Fruit fly (Drosophila melanogaster) whole organism, embryonic: ENCODE measurements around the gene GlnRS.

ENCODE experiments used
- Aef1 ChIP-seq: fragments of 200-800 bp; sonication (Bioruptor generic); IDR thresholded peaks from 3 replicates; pipeline ENCODE4 v1.3.6; 2022; ENCODE audit warnings: missing biosample characterization, missing genetic modification characterization
- Atf3 ChIP-seq: fragments of 200-800 bp; sonication (Bioruptor generic); optimal IDR thresholded peaks from 3 replicates; lab custom pipeline; 2016; ENCODE audit warnings: missing biosample characterization, missing genetic modification characterization
- CG11093 ChIP-seq: fragments of 200-800 bp; sonication (Bioruptor generic); IDR thresholded peaks from 3 replicates; pipeline ENCODE4 v1.3.6; 2022; ENCODE audit warnings: missing biosample characterization, missing genetic modification characterization
- CG11560 ChIP-seq: fragments of 200-800 bp; sonication (Bioruptor generic); IDR thresholded peaks from 3 replicates; pipeline ENCODE4 v1.3.6; 2022; ENCODE audit warnings: missing biosample characterization, missing genetic modification characterization
- CG12942 ChIP-seq: fragments of 200-800 bp; sonication (Bioruptor generic); optimal IDR thresholded peaks from 3 replicates; lab custom pipeline; 2016; ENCODE audit warnings: missing biosample characterization, missing genetic modification characterization
- CG13424 ChIP-seq: fragments of 200-800 bp; sonication (Bioruptor generic); optimal IDR thresholded peaks from 2 replicates; lab custom pipeline; 2019; ENCODE audit warnings: missing biosample characterization, mild to moderate bottlenecking, missing genetic modification characterization, moderate library complexity
- CG13624 ChIP-seq: fragments of 200-800 bp; sonication (Bioruptor generic); optimal IDR thresholded peaks from 2 replicates; lab custom pipeline; 2016; ENCODE audit warnings: missing biosample characterization, missing genetic modification characterization
- CG17359 ChIP-seq: fragments of 200-800 bp; sonication (Bioruptor generic); optimal IDR thresholded peaks from 3 replicates; lab custom pipeline; 2018; ENCODE audit warnings: missing biosample characterization, mild to moderate bottlenecking, missing genetic modification characterization, moderate library complexity
- CG17385 ChIP-seq: fragments of 200-800 bp; sonication (Bioruptor generic); optimal IDR thresholded peaks from 3 replicates; lab custom pipeline; 2018; ENCODE audit warnings: missing biosample characterization, mild to moderate bottlenecking, missing genetic modification characterization
- CG17829 ChIP-seq: fragments of 200-800 bp; optimal IDR thresholded peaks from 2 replicates; lab custom pipeline; 2019; ENCODE audit warnings: missing biosample characterization, mild to moderate bottlenecking, missing genetic modification characterization, moderate library complexity
- CG18262 ChIP-seq: fragments of 200-800 bp; optimal IDR thresholded peaks from 3 replicates; lab custom pipeline; 2019; ENCODE audit warnings: missing biosample characterization, mild to moderate bottlenecking, missing genetic modification characterization, moderate library complexity
- CG31388 ChIP-seq: fragments of 200-800 bp; sonication (Bioruptor generic); optimal IDR thresholded peaks from 2 replicates; lab custom pipeline; 2016; ENCODE audit warnings: missing biosample characterization, missing genetic modification characterization
- CG34376 ChIP-seq: fragments of 200-800 bp; sonication (Bioruptor generic); optimal IDR thresholded peaks from 2 replicates; lab custom pipeline; 2018; ENCODE audit warnings: missing biosample characterization, mild to moderate bottlenecking, missing genetic modification characterization
- CG34422 ChIP-seq: fragments of 200-800 bp; sonication (Bioruptor generic); IDR thresholded peaks from 3 replicates; pipeline ENCODE4 v1.3.6; 2022; ENCODE audit warnings: missing biosample characterization, missing genetic modification characterization
- CG4707 ChIP-seq: fragments of 200-800 bp; sonication (Bioruptor generic); optimal IDR thresholded peaks from 2 replicates; lab custom pipeline; 2018; ENCODE audit warnings: missing biosample characterization, mild to moderate bottlenecking, missing genetic modification characterization, moderate library complexity
- CG5245 ChIP-seq: fragments of 200-800 bp; sonication (Bioruptor generic); optimal IDR thresholded peaks from 3 replicates; lab custom pipeline; 2016; ENCODE audit warnings: missing biosample characterization, missing genetic modification characterization
- CG6854 ChIP-seq: fragments of 200-800 bp; sonication (Bioruptor generic); optimal IDR thresholded peaks from 3 replicates; lab custom pipeline; 2017; ENCODE audit warnings: missing biosample characterization, mild to moderate bottlenecking, missing genetic modification characterization
- CG7271 ChIP-seq: fragments of 200-800 bp; sonication (Bioruptor generic); optimal IDR thresholded peaks from 2 replicates; lab custom pipeline; 2018; ENCODE audit warnings: missing biosample characterization, mild to moderate bottlenecking, missing genetic modification characterization, moderate library complexity
- CG7357 ChIP-seq: fragments of 200-800 bp; sonication (Bioruptor generic); IDR thresholded peaks from 3 replicates; pipeline ENCODE4 v1.3.6; 2022; ENCODE audit warnings: missing biosample characterization, missing genetic modification characterization
- CG8290 ChIP-seq, 3 experiments: fragments of 200-800 bp; sonication (Bioruptor generic); optimal IDR thresholded peaks; 2 replicates each; lab custom pipeline; 2016 to 2019; ENCODE audit warnings: missing biosample characterization in 3 of 3, missing genetic modification characterization in 3 of 3, mild to moderate bottlenecking in 2 of 3, moderate library complexity in 1 of 3
- CkIIα-i1 ChIP-seq: fragments of 200-800 bp; sonication (Bioruptor generic); IDR thresholded peaks from 2 replicates; pipeline ENCODE4 v1.3.6; 2022; ENCODE audit warnings: missing biosample characterization, missing genetic modification characterization
- Dip3 ChIP-seq: fragments of 200-800 bp; sonication (Bioruptor generic); optimal IDR thresholded peaks from 3 replicates; lab custom pipeline; 2016; ENCODE audit warnings: missing biosample characterization, missing genetic modification characterization
- Dref ChIP-seq: fragments of 200-800 bp; sonication (Bioruptor generic); IDR thresholded peaks from 2 replicates; pipeline ENCODE4 v1.3.6; 2022; ENCODE audit warnings: missing biosample characterization, missing genetic modification characterization
- HmgD ChIP-seq: fragments of 200-800 bp; sonication (Bioruptor generic); optimal IDR thresholded peaks from 3 replicates; lab custom pipeline; 2016; ENCODE audit warnings: missing biosample characterization, missing genetic modification characterization
- Hsf ChIP-seq: fragments of 200-800 bp; sonication (Bioruptor generic); optimal IDR thresholded peaks from 3 replicates; lab custom pipeline; 2016; ENCODE audit warnings: missing biosample characterization, missing genetic modification characterization
- Jarid2 ChIP-seq: fragments of 200-800 bp; sonication (Bioruptor generic); optimal IDR thresholded peaks from 3 replicates; lab custom pipeline; 2017; ENCODE audit warnings: mild to moderate bottlenecking, missing biosample characterization, missing genetic modification reagents, missing genetic modification characterization
- Lhr ChIP-seq: fragments of 200-800 bp; sonication (Bioruptor generic); optimal IDR thresholded peaks from 3 replicates; lab custom pipeline; 2017; ENCODE audit warnings: mild to moderate bottlenecking, missing biosample characterization, missing genetic modification reagents, missing genetic modification characterization
- Nf-YC ChIP-seq: fragments of 200-800 bp; optimal IDR thresholded peaks from 3 replicates; lab custom pipeline; 2019; ENCODE audit warnings: missing biosample characterization, mild to moderate bottlenecking, missing genetic modification characterization, moderate library complexity
- Sry-δ ChIP-seq: fragments of 200-800 bp; sonication (Bioruptor generic); optimal IDR thresholded peaks from 2 replicates; lab custom pipeline; 2016; ENCODE audit warnings: missing biosample characterization, missing genetic modification characterization
- TFAM ChIP-seq: fragments of 200-800 bp; sonication (Bioruptor generic); optimal IDR thresholded peaks from 2 replicates; lab custom pipeline; 2017; ENCODE audit warnings: missing biosample characterization, missing genetic modification characterization, inconsistent platforms
- Taf1 ChIP-seq: fragments of 200-800 bp; sonication (Bioruptor generic); IDR thresholded peaks from 2 replicates; pipeline ENCODE4 v1.3.6; 2022; ENCODE audit warnings: missing biosample characterization, missing genetic modification characterization
- ara ChIP-seq: fragments of 200-800 bp; sonication (Bioruptor generic); IDR thresholded peaks from 2 replicates; pipeline ENCODE4 v1.3.6; 2022; ENCODE audit warnings: missing biosample characterization, missing genetic modification characterization
- bigmax ChIP-seq: fragments of 200-800 bp; sonication (Bioruptor generic); optimal IDR thresholded peaks from 2 replicates; lab custom pipeline; 2018; ENCODE audit warnings: missing biosample characterization, mild to moderate bottlenecking, missing genetic modification characterization
- bowl ChIP-seq: fragments of 200-800 bp; sonication (Bioruptor generic); IDR thresholded peaks from 2 replicates; pipeline ENCODE4 v1.3.6; 2022; ENCODE audit warnings: missing biosample characterization, missing genetic modification characterization
- br ChIP-seq: fragments of >200 bp; optimal IDR thresholded peaks from 2 replicates; lab custom pipeline; 2017
- cato ChIP-seq: fragments of 200-800 bp; sonication (Bioruptor generic); optimal IDR thresholded peaks from 2 replicates; lab custom pipeline; 2016; ENCODE audit warnings: missing biosample characterization, missing genetic modification characterization, borderline replicate concordance
- corto ChIP-seq: fragments of 200-800 bp; sonication (Bioruptor generic); optimal IDR thresholded peaks from 2 replicates; lab custom pipeline; 2016; ENCODE audit warnings: missing biosample characterization, mild to moderate bottlenecking, missing genetic modification characterization, moderate library complexity
- croc ChIP-seq: fragments of 200-800 bp; sonication (Bioruptor generic); conservative IDR thresholded peaks from 3 replicates; pipeline ENCODE4 v1.3.6; 2022; ENCODE audit warnings: missing biosample characterization, missing genetic modification characterization
- cwo ChIP-seq: fragments of 200-800 bp; sonication (Bioruptor generic); optimal IDR thresholded peaks from 3 replicates; lab custom pipeline; 2017; ENCODE audit warnings: missing biosample characterization, missing genetic modification characterization, mild to moderate bottlenecking, moderate library complexity, missing genetic modification reagents
- dati ChIP-seq: fragments of 200-800 bp; sonication (Bioruptor generic); IDR thresholded peaks from 2 replicates; pipeline ENCODE4 v1.3.6; 2022; ENCODE audit warnings: missing biosample characterization, missing genetic modification characterization
- esg ChIP-seq: fragments of 200-800 bp; sonication (Bioruptor generic); conservative IDR thresholded peaks from 2 replicates; pipeline ENCODE4 v1.3.6; 2022; ENCODE audit warnings: missing biosample characterization, missing genetic modification characterization
- exex ChIP-seq: fragments of 200-800 bp; sonication (Bioruptor generic); optimal IDR thresholded peaks from 4 replicates; lab custom pipeline; 2018; ENCODE audit warnings: missing biosample characterization, mild to moderate bottlenecking, missing genetic modification characterization, moderate library complexity
- gsb-n ChIP-seq: fragments of 200-800 bp; sonication (Bioruptor generic); optimal IDR thresholded peaks from 3 replicates; lab custom pipeline; 2018; ENCODE audit warnings: missing biosample characterization, mild to moderate bottlenecking, missing genetic modification characterization
- h ChIP-seq: fragments of >200 bp; optimal IDR thresholded peaks from 2 replicates; lab custom pipeline; 2017
- jing ChIP-seq: fragments of 200-800 bp; sonication (Bioruptor generic); optimal IDR thresholded peaks from 2 replicates; lab custom pipeline; 2018; ENCODE audit warnings: missing biosample characterization, mild to moderate bottlenecking, missing genetic modification characterization
- pros ChIP-seq: fragments of 200-800 bp; sonication (Bioruptor generic); optimal IDR thresholded peaks from 3 replicates; lab custom pipeline; 2019; ENCODE audit warnings: missing biosample characterization, mild to moderate bottlenecking, missing genetic modification characterization, moderate library complexity
- sens-2 ChIP-seq: fragments of 200-800 bp; sonication (Bioruptor generic); IDR thresholded peaks from 2 replicates; pipeline ENCODE4 v1.3.6; 2022; ENCODE audit warnings: missing biosample characterization, missing genetic modification characterization
- shn ChIP-seq: fragments of 200-800 bp; sonication (Bioruptor generic); optimal IDR thresholded peaks from 3 replicates; lab custom pipeline; 2016; ENCODE audit warnings: missing biosample characterization, missing genetic modification characterization
- ssp ChIP-seq: fragments of 200-800 bp; sonication (Bioruptor generic); IDR thresholded peaks from 2 replicates; pipeline ENCODE4 v1.3.6; 2022; ENCODE audit warnings: missing biosample characterization, missing genetic modification characterization
- sug ChIP-seq: fragments of 200-800 bp; optimal IDR thresholded peaks from 2 replicates; lab custom pipeline; 2019; ENCODE audit warnings: missing biosample characterization, mild to moderate bottlenecking, missing genetic modification characterization, moderate library complexity
- tna ChIP-seq: fragments of 200-800 bp; sonication (Bioruptor generic); IDR thresholded peaks from 2 replicates; pipeline ENCODE4 v1.3.6; 2022; ENCODE audit warnings: missing biosample characterization, missing genetic modification characterization; ENCODE audit not compliant: partially characterized antibody

Gene GlnRS

DNA sequence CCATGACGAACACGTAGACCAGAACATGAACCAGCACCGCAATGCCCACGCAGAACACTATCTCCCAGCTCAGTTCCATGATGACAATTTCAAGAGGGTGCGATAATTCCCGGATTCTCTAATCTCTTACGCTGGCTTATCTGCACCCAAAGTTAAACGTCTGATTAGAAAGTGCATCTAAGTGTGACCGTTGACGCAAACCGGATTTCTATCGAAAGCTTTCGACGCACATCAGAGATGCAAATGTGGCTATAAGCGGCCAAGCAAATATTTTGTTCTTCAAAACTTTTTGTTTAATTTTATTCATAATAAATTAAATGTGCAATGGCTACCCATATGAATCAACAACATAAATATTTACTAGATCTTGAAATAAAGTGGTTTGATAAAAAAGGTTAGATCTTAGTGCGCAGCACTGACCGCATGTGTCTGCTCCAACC is 3.2 kb downstream of the GlnRS start, which contains the start of the genes Kdsr and CG11858 (continued):
- TF ChIP-seq dati (GFP tag; lab: Robert Waterston, UW) (no peak), sens-2 (GFP tag; lab: Robert Waterston, UW) (no peak), croc (GFP tag; lab: Robert Waterston, UW) (peak; percentile 39; the same call in 1 of the 3 replicates), ara (GFP tag; lab: Robert Waterston, UW) (peak; percentile 57; the same call in 1 of the 2 replicates), CG6854 (GFP tag; lab: Kevin White, UChicago) (no peak), tna (GFP tag; lab: Robert Waterston, UW) (no peak), Aef1 (GFP tag; lab: Robert Waterston, UW) (peak; percentile 53), Atf3 (peak; percentile 53), pros (GFP tag; lab: Kevin White, UChicago) (no peak), CG11560 (no peak), exex (tag; lab: Kevin White, UChicago) (peak; percentile 63), CkIIα-i1 (GFP tag; lab: Robert Waterston, UW) (no peak), CG34422 (GFP tag; lab: Robert Waterston, UW) (peak; percentile 70; the same call in 2 of the 3 replicates), cato (GFP tag; lab: Kevin White, UChicago) (no peak), ssp (GFP tag; lab: Robert Waterston, UW) (peak; percentile 72), br (lab: Kevin White, UChicago) (no peak), CG7357 (peak; percentile 53; the same call in 1 of the 3 replicates), esg (GFP tag; lab: Robert Waterston, UW) (peak; percentile 36; the same call in 1 of the 2 replicates), Dref (GFP tag; lab: Robert Waterston, UW) (peak; percentile 51), gsb-n (tag; lab: Kevin White, UChicago) (no peak), sug (tag; lab: Kevin White, UChicago) (peak; percentile 70), Hsf (GFP tag; lab: Kevin White, UChicago) (peak; percentile 70), bowl (GFP tag; lab: Robert Waterston, UW) (no peak), CG7271 (no peak), Nf-YC (tag; lab: Kevin White, UChicago) (peak; percentile 60), CG13424 (tag; lab: Kevin White, UChicago) (peak; percentile 69), shn (GFP tag; lab: Kevin White, UChicago) (peak; percentile 59), jing (GFP tag; lab: Kevin White, UChicago) (no peak), CG13624 (GFP tag; lab: Kevin White, UChicago) (peak; percentile 61), CG17359 (tag; lab: Kevin White, UChicago) (no peak), TFAM (no peak), CG31388 (GFP tag; lab: Kevin White, UChicago) (no peak), CG12942 (peak; percentile 49), CG8290 (GFP tag; optimal IDR thresholded peaks at IDR 0.05; lab: Kevin White, UChicago) (peak; percentile 1), CG8290 (tag; optimal IDR thresholded peaks at IDR 0.05; lab: Kevin White, UChicago) (peak in 1 of 2 experiments; percentile 14), corto (GFP tag; lab: Kevin White, UChicago) (no peak), CG34376 (GFP tag; lab: Kevin White, UChicago) (peak; percentile 77), CG5245 (GFP tag; lab: Kevin White, UChicago) (peak; percentile 24), Dip3 (GFP tag; lab: Kevin White, UChicago) (peak; percentile 50), Jarid2 (no peak), Sry-δ (GFP tag; lab: Kevin White, UChicago) (peak; percentile 58), h (lab: Kevin White, UChicago) (no peak), Lhr (GFP tag; lab: Kevin White, UChicago) (peak; percentile 37), CG17385 (GFP tag; lab: Kevin White, UChicago) (peak; percentile 29), CG18262 (tag; lab: Kevin White, UChicago) (peak; percentile 62), CG4707 (GFP tag; lab: Kevin White, UChicago) (no peak), CG17829 (tag; lab: Kevin White, UChicago) (peak; percentile 56), HmgD (no peak), Taf1 (GFP tag; lab: Robert Waterston, UW) (peak; percentile 52), CG11093 (GFP tag; lab: Robert Waterston, UW) (peak; percentile 53; the same call in 1 of the 3 replicates), cwo (peak; percentile 12), bigmax (GFP tag; lab: Kevin White, UChicago) (no peak)
